Worm (Caenorhabditis elegans): Measurements from ENCODE around the gene T25B9.11.

DNA sequence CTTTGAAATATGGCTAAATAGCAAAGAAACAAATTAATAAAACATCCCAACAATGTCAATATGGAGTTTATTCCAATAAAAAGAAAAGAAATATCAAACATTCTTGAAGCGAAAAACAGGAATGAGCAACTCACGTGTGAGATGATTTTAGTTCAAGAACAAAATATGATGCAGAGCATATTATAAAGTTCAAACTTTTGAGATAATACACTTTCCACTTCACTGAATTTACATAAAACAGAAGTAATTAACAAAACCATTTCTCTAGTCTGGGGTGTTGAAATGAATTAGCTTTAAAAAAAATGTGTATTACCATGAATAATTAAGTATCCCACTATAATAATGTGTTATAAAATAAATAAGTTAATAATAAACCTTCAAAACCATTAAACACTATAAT lies 22.4 kb downstream of the T25B9.11 start, which contains the start of gene srd-7:
- no peak for TF ChIP-seq ama-1 (optimal IDR thresholded peaks at IDR 0.05)
- TF ChIP-seq jun-1 (tag; optimal IDR thresholded peaks at IDR 0.05) = no peak
- TF ChIP-seq pha-4 (tag; optimal IDR thresholded peaks at IDR 0.05) = no peak
- TF ChIP-seq fos-1 (tag; optimal IDR thresholded peaks at IDR 0.05) = no peak
- TF ChIP-seq hmg-11 (tag; optimal IDR thresholded peaks at IDR 0.05) = no peak
- no peak for TF ChIP-seq snpc-4 (tag; optimal IDR thresholded peaks at IDR 0.05)
- no peak for TF ChIP-seq nhr-11 (tag; optimal IDR thresholded peaks at IDR 0.05)
- no peak for TF ChIP-seq elt-1 (tag; optimal IDR thresholded peaks at IDR 0.05)
- TF ChIP-seq nhr-76 (tag; optimal IDR thresholded peaks at IDR 0.05) = no peak
- no peak for TF ChIP-seq elt-3 (tag; optimal IDR thresholded peaks at IDR 0.05)
- TF ChIP-seq ztf-11 (tag; optimal IDR thresholded peaks at IDR 0.05) = no peak

Data from whole organism, L3 larva.